Worm (Caenorhabditis elegans) whole organism, L4 larva: ENCODE measurements around the gene T05G5.1.
A peak's percentile ranks its signal among the peaks of the same experiment; 100 is the strongest.

ENCODE experiments used
- D1046.2 ChIP-seq: fragments of 200-800 bp; sonication (Bioruptor generic); IDR thresholded peaks from 2 replicates; pipeline ENCODE4 v1.3.6; 2022; ENCODE audit warnings: missing genetic modification characterization, missing compliant biosample characterization
- F49E8.2 ChIP-seq: sonication (generic microtip); optimal IDR thresholded peaks from 2 replicates; lab custom pipeline; 2016; ENCODE audit warnings: missing compliant biosample characterization, mild to moderate bottlenecking, missing genetic modification characterization, borderline replicate concordance
- T20F7.1 ChIP-seq: fragments of 200-800 bp; sonication (Bioruptor generic); optimal IDR thresholded peaks from 2 replicates; lab custom pipeline; 2018; ENCODE audit warnings: mild to moderate bottlenecking, missing genetic modification characterization, missing compliant biosample characterization
- T26A8.4 ChIP-seq: fragments of 200-800 bp; sonication (Bioruptor generic); IDR thresholded peaks from 2 replicates; pipeline ENCODE4 v1.3.6; 2022; ENCODE audit warnings: missing genetic modification characterization, missing compliant biosample characterization
- Y105C5A.15 ChIP-seq: fragments of 200-800 bp; sonication (Bioruptor generic); IDR thresholded peaks from 2 replicates; pipeline ENCODE4 v1.3.6; 2022; ENCODE audit warnings: missing genetic modification characterization, missing compliant biosample characterization
- ZK546.5 ChIP-seq, 2 experiments: sonication (generic microtip); optimal IDR thresholded peaks; 2 replicates each; lab custom pipeline; 2017; ENCODE audit warnings: missing biosample characterization in 2 of 2, missing genetic modification characterization in 2 of 2
- arid-1 ChIP-seq: fragments of 200-800 bp; sonication (Bioruptor generic); conservative IDR thresholded peaks from 2 replicates; pipeline ENCODE4 v1.3.6; 2022; ENCODE audit warnings: missing genetic modification reagents, missing genetic modification characterization, missing compliant biosample characterization
- attf-4 ChIP-seq: sonication (generic microtip); optimal IDR thresholded peaks from 3 replicates; lab custom pipeline; 2017; ENCODE audit warnings: missing biosample characterization, missing genetic modification characterization
- ceh-32 ChIP-seq: sonication (generic microtip); optimal IDR thresholded peaks from 2 replicates; lab custom pipeline; 2016; ENCODE audit warnings: mild to moderate bottlenecking, missing genetic modification characterization, missing compliant biosample characterization; ENCODE audit not compliant: poor library complexity
- ceh-44 ChIP-seq: fragments of 200-800 bp; sonication (Bioruptor generic); IDR thresholded peaks from 2 replicates; pipeline ENCODE4 v1.3.6; 2022; ENCODE audit warnings: missing genetic modification reagents, missing genetic modification characterization, missing compliant biosample characterization
- ceh-82 ChIP-seq: sonication (generic microtip); optimal IDR thresholded peaks from 2 replicates; lab custom pipeline; 2017; ENCODE audit warnings: missing biosample characterization, missing genetic modification characterization
- daf-16 ChIP-seq, 3 experiments: sonication (generic microtip); optimal IDR thresholded peaks; 2 replicates each; lab custom pipeline; 2016 to 2017; ENCODE audit warnings: missing genetic modification characterization in 3 of 3, missing genetic modification reagents in 3 of 3, mild to moderate bottlenecking in 2 of 3, missing compliant biosample characterization in 2 of 3, missing biosample characterization in 1 of 3, moderate library complexity in 1 of 3
- dmd-6 ChIP-seq: fragments of 200-800 bp; sonication (Bioruptor generic); IDR thresholded peaks from 2 replicates; pipeline ENCODE4 v1.3.6; 2022; ENCODE audit warnings: missing genetic modification reagents, missing genetic modification characterization, missing compliant biosample characterization
- dmd-9 ChIP-seq: fragments of 200-800 bp; sonication (Bioruptor generic); IDR thresholded peaks from 2 replicates; pipeline ENCODE4 v1.3.6; 2022; ENCODE audit warnings: missing genetic modification reagents, missing genetic modification characterization, missing compliant biosample characterization
- dpl-1 ChIP-seq: fragments of 150-350 bp; optimal IDR thresholded peaks from 2 replicates; lab custom pipeline; 2014; ENCODE audit warnings: missing biosample characterization, missing genetic modification reagents, missing genetic modification characterization
- duxl-1 ChIP-seq: sonication (generic microtip); optimal IDR thresholded peaks from 2 replicates; lab custom pipeline; 2016; ENCODE audit warnings: mild to moderate bottlenecking, missing genetic modification characterization, moderate library complexity, missing compliant biosample characterization; ENCODE audit not compliant: poor library complexity
- dve-1 ChIP-seq: sonication (generic microtip); optimal IDR thresholded peaks from 2 replicates; lab custom pipeline; 2017; ENCODE audit warnings: antibody characterized with exemption, mild to moderate bottlenecking, missing genetic modification characterization, missing compliant biosample characterization; ENCODE audit not compliant: insufficient read depth
- hlh-11 ChIP-seq: fragments of 200-800 bp; sonication (Bioruptor generic); optimal IDR thresholded peaks from 2 replicates; lab custom pipeline; 2018; ENCODE audit warnings: mild to moderate bottlenecking, missing genetic modification characterization, missing compliant biosample characterization
- hlh-30 ChIP-seq: sonication (generic microtip); optimal IDR thresholded peaks from 2 replicates; lab custom pipeline; 2017; ENCODE audit warnings: antibody characterized with exemption, mild to moderate bottlenecking, missing genetic modification characterization, missing compliant biosample characterization; ENCODE audit not compliant: insufficient read depth
- hmg-1.1 ChIP-seq: fragments of 200-800 bp; sonication (Bioruptor generic); IDR thresholded peaks from 2 replicates; pipeline ENCODE4 v1.3.6; 2022; ENCODE audit warnings: missing genetic modification reagents, missing genetic modification characterization, missing compliant biosample characterization
- lim-7 ChIP-seq: fragments of 200-800 bp; sonication (Bioruptor generic); IDR thresholded peaks from 2 replicates; pipeline ENCODE4 v1.3.6; 2022; ENCODE audit warnings: missing genetic modification characterization, missing compliant biosample characterization
- lin-13 ChIP-seq: fragments of 150-350 bp; optimal IDR thresholded peaks from 2 replicates; lab custom pipeline; 2014; ENCODE audit warnings: missing biosample characterization, missing genetic modification reagents, missing genetic modification characterization
- madf-9 ChIP-seq: fragments of 200-800 bp; sonication (Bioruptor generic); conservative IDR thresholded peaks from 2 replicates; pipeline ENCODE4 v1.3.6; 2022; ENCODE audit warnings: missing genetic modification reagents, missing genetic modification characterization, missing compliant biosample characterization
- mdl-1 ChIP-seq, 2 experiments: fragments of 150-350 bp in 1 of 2; sonication (generic microtip) in 1 of 2; optimal IDR thresholded peaks; 2 replicates each; lab custom pipeline; 2014 to 2017; ENCODE audit warnings: missing biosample characterization in 2 of 2, missing genetic modification characterization in 2 of 2
- mdt-29 ChIP-seq: fragments of 200-800 bp; sonication (Bioruptor generic); IDR thresholded peaks from 2 replicates; pipeline ENCODE4 v1.3.6; 2022; ENCODE audit warnings: missing genetic modification reagents, missing genetic modification characterization, missing compliant biosample characterization
- mep-1 ChIP-seq: fragments of 150-350 bp; sonication (generic microtip); optimal IDR thresholded peaks from 3 replicates; lab custom pipeline; 2014; ENCODE audit warnings: missing biosample characterization, missing genetic modification characterization
- mes-2 ChIP-seq: sonication (generic microtip); optimal IDR thresholded peaks from 2 replicates; lab custom pipeline; 2016; ENCODE audit warnings: missing genotype, mild to moderate bottlenecking, missing genetic modification characterization, missing compliant biosample characterization; ENCODE audit not compliant: poor library complexity, severe bottlenecking
- mxl-2 ChIP-seq: fragments of 200-800 bp; sonication (Bioruptor generic); conservative IDR thresholded peaks from 2 replicates; pipeline ENCODE4 v1.3.6; 2022; ENCODE audit warnings: missing genetic modification reagents, missing genetic modification characterization, missing compliant biosample characterization
- mxl-3 ChIP-seq: fragments of 200-800 bp; sonication (Bioruptor generic); optimal IDR thresholded peaks from 2 replicates; lab custom pipeline; 2018; ENCODE audit warnings: mild to moderate bottlenecking, missing genetic modification characterization, missing compliant biosample characterization
- nhr-111 ChIP-seq: fragments of 200-800 bp; sonication (Bioruptor generic); optimal IDR thresholded peaks from 2 replicates; lab custom pipeline; 2018; ENCODE audit warnings: mild to moderate bottlenecking, missing genetic modification characterization, missing compliant biosample characterization
- nhr-28 ChIP-seq: fragments of 150-350 bp; optimal IDR thresholded peaks from 2 replicates; lab custom pipeline; 2014; ENCODE audit warnings: missing biosample characterization, missing genetic modification characterization
- nhr-41 ChIP-seq: fragments of 200-800 bp; sonication (Bioruptor generic); IDR thresholded peaks from 2 replicates; pipeline ENCODE4 v1.3.6; 2022; ENCODE audit warnings: missing genetic modification reagents, missing genetic modification characterization, missing compliant biosample characterization
- nhr-42 ChIP-seq: fragments of 200-800 bp; sonication (Bioruptor generic); IDR thresholded peaks from 2 replicates; pipeline ENCODE4 v1.3.6; 2022; ENCODE audit warnings: missing genetic modification characterization, missing compliant biosample characterization
- nhr-6 ChIP-seq: fragments of 150-350 bp; optimal IDR thresholded peaks from 2 replicates; lab custom pipeline; 2014; ENCODE audit warnings: missing biosample characterization, missing genetic modification characterization
- rbr-2 ChIP-seq: sonication (generic microtip); optimal IDR thresholded peaks from 2 replicates; lab custom pipeline; 2016; ENCODE audit warnings: missing genotype, missing genetic modification characterization, missing compliant biosample characterization
- saeg-2 ChIP-seq: fragments of 200-800 bp; sonication (Bioruptor generic); IDR thresholded peaks from 2 replicates; pipeline ENCODE4 v1.3.6; 2022; ENCODE audit warnings: missing genetic modification reagents, missing genetic modification characterization, missing compliant biosample characterization
- sdz-12 ChIP-seq: fragments of 200-800 bp; sonication (Bioruptor generic); optimal IDR thresholded peaks from 2 replicates; lab custom pipeline; 2018; ENCODE audit warnings: mild to moderate bottlenecking, missing genetic modification characterization, missing compliant biosample characterization
- set-16 ChIP-seq: fragments of 200-800 bp; sonication (Bioruptor generic); IDR thresholded peaks from 2 replicates; pipeline ENCODE4 v1.3.6; 2022; ENCODE audit warnings: missing genetic modification reagents, missing genetic modification characterization, missing compliant biosample characterization
- snpc-1.2 ChIP-seq: fragments of 200-800 bp; sonication (Bioruptor generic); IDR thresholded peaks from 2 replicates; pipeline ENCODE4 v1.3.6; 2022; ENCODE audit warnings: missing genetic modification reagents, missing genetic modification characterization, missing compliant biosample characterization
- snpc-4 ChIP-seq: fragments of 150-350 bp; optimal IDR thresholded peaks from 2 replicates; lab custom pipeline; 2014; ENCODE audit warnings: missing biosample characterization, missing genetic modification characterization
- spr-1 ChIP-seq: sonication (generic microtip); optimal IDR thresholded peaks from 2 replicates; lab custom pipeline; 2016; ENCODE audit warnings: mild to moderate bottlenecking, missing genetic modification characterization, missing compliant biosample characterization
- spr-3 ChIP-seq: fragments of 200-800 bp; sonication (Bioruptor generic); optimal IDR thresholded peaks from 2 replicates; lab custom pipeline; 2018; ENCODE audit warnings: mild to moderate bottlenecking, missing genetic modification characterization, missing compliant biosample characterization
- tag-97 ChIP-seq: fragments of 200-800 bp; sonication (Bioruptor generic); IDR thresholded peaks from 2 replicates; pipeline ENCODE4 v1.3.6; 2022; ENCODE audit warnings: missing genetic modification characterization, missing compliant biosample characterization
- unc-130 ChIP-seq: sonication (generic microtip); optimal IDR thresholded peaks from 2 replicates; lab custom pipeline; 2016; ENCODE audit warnings: missing genetic modification reagents, missing genetic modification characterization, missing compliant biosample characterization
- unc-39 ChIP-seq: sonication (generic microtip); optimal IDR thresholded peaks from 2 replicates; lab custom pipeline; 2017; ENCODE audit warnings: missing biosample characterization, missing genetic modification characterization
- unc-62 ChIP-seq, 3 experiments: fragments of 150-350 bp in 1 of 3; sonication (generic microtip); optimal IDR thresholded peaks in 2 of 3; peaks in 1 of 3; 1 replicate in 1 of 3; 2 replicates in 2 of 3; lab custom pipeline; 2014 to 2017; ENCODE audit warnings: missing biosample characterization in 3 of 3, missing genetic modification characterization in 3 of 3, missing genetic modification reagents in 3 of 3, missing genotype in 1 of 3
- vab-7 ChIP-seq: fragments of 200-800 bp; sonication (Bioruptor generic); IDR thresholded peaks from 2 replicates; pipeline ENCODE4 v1.3.6; 2022; ENCODE audit warnings: missing genetic modification reagents, missing genetic modification characterization, missing compliant biosample characterization
- ztf-7 ChIP-seq: fragments of 150-350 bp; optimal IDR thresholded peaks from 2 replicates; lab custom pipeline; 2014; ENCODE audit warnings: missing biosample characterization, missing genetic modification characterization

T05G5.1 gene

ce11 chrIII:9698635-9699396, 44.3 kb downstream of the T05G5.1 start (continued):
- TF ChIP-seq ZK546.5 (tag; optimal IDR thresholded peaks at IDR 0.05; lab: Kevin White, UChicago) = no peak
- TF ChIP-seq nhr-41 (GFP tag; lab: Robert Waterston, UW) = no peak
- peak; percentile 17 to 78 for TF ChIP-seq mdl-1 (tag; optimal IDR thresholded peaks at IDR 0.05; lab: Kevin White, UChicago)
- no peak for TF ChIP-seq snpc-1.2
- no peak for TF ChIP-seq nhr-111
- no peak for TF ChIP-seq set-16 (GFP tag; lab: Robert Waterston, UW)
- TF ChIP-seq ceh-32 = no peak
- TF ChIP-seq sdz-12 (GFP tag; lab: Kevin White, UChicago) = no peak
- TF ChIP-seq tag-97 (GFP tag; lab: Robert Waterston, UW) = no peak
- TF ChIP-seq daf-16 (GFP tag; optimal IDR thresholded peaks at IDR 0.05; lab: Kevin White, UChicago) = no peak
- TF ChIP-seq daf-16 (tag; optimal IDR thresholded peaks at IDR 0.05; lab: Kevin White, UChicago) = no peak
- TF ChIP-seq T20F7.1 (GFP tag; lab: Kevin White, UChicago) = no peak
- no peak for TF ChIP-seq duxl-1 (tag; lab: Kevin White, UChicago)
- no peak for TF ChIP-seq lim-7 (GFP tag; lab: Robert Waterston, UW)
- TF ChIP-seq lin-13 = no peak
- no peak for TF ChIP-seq saeg-2
- peak; percentile 58 for TF ChIP-seq hlh-11 (tag; lab: Kevin White, UChicago)
- peak; percentile 57 for TF ChIP-seq hmg-1.1 (GFP tag; lab: Robert Waterston, UW)
- no peak for TF ChIP-seq attf-4 (tag; lab: Kevin White, UChicago)
- TF ChIP-seq nhr-42 (GFP tag; lab: Robert Waterston, UW) = no peak
- no peak for TF ChIP-seq T26A8.4 (GFP tag; lab: Robert Waterston, UW)
- TF ChIP-seq nhr-6 (tag; lab: Kevin White, UChicago) = no peak
- no peak for TF ChIP-seq madf-9 (GFP tag; lab: Robert Waterston, UW)
- TF ChIP-seq hlh-30 = peak; percentile 65
- peak; percentile 40 for TF ChIP-seq dve-1
- TF ChIP-seq unc-130 = no peak
- no peak for TF ChIP-seq spr-3 (GFP tag; lab: Kevin White, UChicago)
- no peak for TF ChIP-seq unc-39 (tag; lab: Kevin White, UChicago)
- no peak for TF ChIP-seq F49E8.2 (tag; lab: Kevin White, UChicago)
- TF ChIP-seq ztf-7 (tag; lab: Kevin White, UChicago) = no peak
- TF ChIP-seq dmd-6 (GFP tag; lab: Robert Waterston, UW) = peak; percentile 37
- TF ChIP-seq mep-1 = peak; percentile 34
- no peak for TF ChIP-seq mxl-2
- TF ChIP-seq spr-1 = no peak
- TF ChIP-seq arid-1 (GFP tag; lab: Robert Waterston, UW) = no peak
- TF ChIP-seq ceh-82 (tag; lab: Kevin White, UChicago) = no peak
- no peak for TF ChIP-seq D1046.2 (GFP tag; lab: Robert Waterston, UW)
- no peak for TF ChIP-seq dmd-9
- no peak for TF ChIP-seq vab-7 (GFP tag; lab: Robert Waterston, UW)
- peak; percentile 52 for TF ChIP-seq nhr-28 (tag; lab: Kevin White, UChicago)
- no peak for TF ChIP-seq Y105C5A.15
- TF ChIP-seq mxl-3 (GFP tag; lab: Kevin White, UChicago) = peak; percentile 77
- TF ChIP-seq unc-62 (GFP tag; optimal IDR thresholded peaks at IDR 0.05 in 1 of 2; lab: Kevin White, UChicago) = peak in 1 of 2 experiments; percentile 84
- TF ChIP-seq unc-62 (tag; optimal IDR thresholded peaks at IDR 0.05; lab: Kevin White, UChicago) = no peak
- TF ChIP-seq dpl-1 (GFP tag; lab: Kevin White, UChicago) = no peak
- TF ChIP-seq snpc-4 = no peak
- TF ChIP-seq mdt-29 (GFP tag; lab: Robert Waterston, UW) = no peak
- TF ChIP-seq ceh-44 (GFP tag; lab: Robert Waterston, UW) = no peak
- TF ChIP-seq rbr-2 (tag; lab: Kevin White, UChicago) = peak; percentile 35
- TF ChIP-seq mes-2 (tag; lab: Kevin White, UChicago) = peak; percentile 41
